Worm (Caenorhabditis elegans) whole organism, L4/young adult: Measurements from ENCODE around the gene T28A11.2.

Experiments used
- W03F9.2 ChIP-seq: fragments of 150-350 bp; optimal IDR thresholded peaks from 2 replicates; lab custom pipeline; 2014; ENCODE audit warnings: missing biosample characterization, missing genetic modification characterization
- dao-5 ChIP-seq: sonication (generic microtip); optimal IDR thresholded peaks from 2 replicates; lab custom pipeline; 2016; ENCODE audit warnings: missing genotype, missing genetic modification characterization, moderate library complexity, missing compliant biosample characterization
- him-1 ChIP-seq: sonication (generic microtip); optimal IDR thresholded peaks from 2 replicates; lab custom pipeline; 2016; ENCODE audit warnings: missing genotype, missing genetic modification reagents, missing genetic modification characterization, missing compliant biosample characterization

DNA sequence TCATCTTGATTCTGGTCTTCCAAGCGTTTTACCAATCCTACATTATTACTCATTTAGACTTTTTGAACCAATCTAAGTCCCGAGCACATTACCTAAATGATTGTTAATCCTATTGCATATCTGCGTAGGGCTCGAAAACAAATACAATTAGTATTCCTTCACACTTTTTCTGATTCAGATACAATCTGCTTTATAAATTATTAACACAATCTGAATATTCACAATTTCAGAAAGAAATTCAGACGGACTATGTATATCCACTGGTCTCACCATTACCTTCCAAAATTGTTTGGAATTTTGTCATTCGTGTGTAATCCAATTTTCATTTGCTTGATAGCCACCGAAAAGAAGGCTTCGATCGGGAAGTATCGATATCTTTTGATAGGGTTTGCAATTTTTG, 39.0 kb upstream of the T28A11.2 start, which contains the start of gene srj-11:
- TF ChIP-seq W03F9.2 (tag; lab: Kevin White, UChicago): no peak
- TF ChIP-seq him-1 (tag; lab: Kevin White, UChicago): no peak
- TF ChIP-seq dao-5 (tag; lab: Kevin White, UChicago): no peak
